Worm (Caenorhabditis elegans) whole organism, midembryonic: ENCODE results near the gene R10E11.9.

ENCODE experiments used
- T22C8.4 ChIP-seq: fragments of 200-800 bp; sonication (Bioruptor generic); IDR thresholded peaks from 2 replicates; pipeline ENCODE4 v1.3.6; 2022; ENCODE audit warnings: missing genetic modification characterization, missing compliant biosample characterization
- cog-1 ChIP-seq: sonication (generic microtip); optimal IDR thresholded peaks from 2 replicates; lab custom pipeline; 2016; ENCODE audit warnings: missing genetic modification characterization, missing compliant biosample characterization
- flt-1 ChIP-seq: fragments of 200-800 bp; sonication (Bioruptor generic); IDR thresholded peaks from 2 replicates; pipeline ENCODE4 v1.3.6; 2022; ENCODE audit warnings: missing genetic modification characterization, missing compliant biosample characterization
- klf-2 ChIP-seq: fragments of 200-800 bp; sonication (Bioruptor generic); conservative IDR thresholded peaks from 2 replicates; pipeline ENCODE4 v1.3.6; 2022; ENCODE audit warnings: missing genetic modification reagents, missing genetic modification characterization, missing compliant biosample characterization
- med-1 ChIP-seq: sonication (generic microtip); optimal IDR thresholded peaks from 2 replicates; lab custom pipeline; 2017; ENCODE audit warnings: missing genetic modification characterization, mild to moderate bottlenecking, missing compliant biosample characterization, antibody characterized with exemption, missing genetic modification reagents; ENCODE audit not compliant: insufficient read depth
- ref-1 ChIP-seq: fragments of 200-800 bp; sonication (Bioruptor generic); conservative IDR thresholded peaks from 2 replicates; pipeline ENCODE4 v1.3.6; 2022; ENCODE audit warnings: missing genetic modification reagents, missing genetic modification characterization, missing compliant biosample characterization
- tab-1 ChIP-seq: fragments of 200-800 bp; sonication (Bioruptor generic); IDR thresholded peaks from 2 replicates; pipeline ENCODE4 v1.3.6; 2022; ENCODE audit warnings: missing genetic modification characterization, missing compliant biosample characterization
- ztf-23 ChIP-seq: fragments of 200-800 bp; sonication (Bioruptor generic); IDR thresholded peaks from 2 replicates; pipeline ENCODE4 v1.3.6; 2022; ENCODE audit warnings: missing genetic modification reagents, missing genetic modification characterization, missing compliant biosample characterization
- ztf-29 ChIP-seq: fragments of 200-800 bp; sonication (Bioruptor generic); IDR thresholded peaks from 2 replicates; pipeline ENCODE4 v1.3.6; 2022; ENCODE audit warnings: missing genetic modification reagents, missing genetic modification characterization, missing compliant biosample characterization

- TF ChIP-seq tab-1 (GFP tag; lab: Robert Waterston, UW) (no peak), T22C8.4 (GFP tag; lab: Robert Waterston, UW) (no peak), ztf-29 (GFP tag; lab: Robert Waterston, UW) (no peak), flt-1 (GFP tag; lab: Robert Waterston, UW) (no peak), cog-1 (no peak), ref-1 (GFP tag; lab: Robert Waterston, UW) (no peak), klf-2 (no peak), ztf-23 (GFP tag; lab: Robert Waterston, UW) (no peak), med-1 (GFP tag; lab: Kevin White, UChicago) (no peak)
These were observed 34.6 kb downstream of the R10E11.9 start, which contains the start of gene rmd-1 for ce11 chrIII:9758848-9759247.
